Worm (Caenorhabditis elegans) whole organism, early embryonic: ENCODE results near the gene ZK546.2.

Source experiments
- ama-1 ChIP-seq: fragments of 150-350 bp; optimal IDR thresholded peaks from 2 replicates; lab custom pipeline; 2014
- flt-1 ChIP-seq: fragments of 200-800 bp; sonication (Bioruptor generic); IDR thresholded peaks from 2 replicates; pipeline ENCODE4 v1.3.6; 2022; ENCODE audit warnings: missing genetic modification characterization, missing compliant biosample characterization
- hnd-1 ChIP-seq: sonication (generic microtip); optimal IDR thresholded peaks from 2 replicates; lab custom pipeline; 2016; ENCODE audit warnings: missing genetic modification characterization, missing compliant biosample characterization
- tbx-11 ChIP-seq: fragments of 200-800 bp; sonication (Bioruptor generic); IDR thresholded peaks from 2 replicates; pipeline ENCODE4 v1.3.6; 2022; ENCODE audit warnings: missing genetic modification characterization, missing compliant biosample characterization

- TF ChIP-seq ama-1 (lab: Kevin White, UChicago) (no peak), hnd-1 (tag; lab: Kevin White, UChicago) (no peak), flt-1 (GFP tag; lab: Robert Waterston, UW) (no peak), tbx-11 (GFP tag; lab: Robert Waterston, UW) (no peak)
Observed at ce11 chrII:4987257-4987656, 41.4 kb downstream of the ZK546.2 start.
